Worm (Caenorhabditis elegans) whole organism, midembryonic: Measurements from ENCODE around the gene F41G3.10.
"Not testable (repeated sequence)": the region's sequence is repeated elsewhere in the genome, so short reads cannot be mapped to it uniquely, and the experiment has no call there.

Source experiments
- T22C8.4 ChIP-seq: fragments of 200-800 bp; sonication (Bioruptor generic); IDR thresholded peaks from 2 replicates; pipeline ENCODE4 v1.3.6; 2022; ENCODE audit warnings: missing genetic modification characterization, missing compliant biosample characterization
- klf-2 ChIP-seq: fragments of 200-800 bp; sonication (Bioruptor generic); conservative IDR thresholded peaks from 2 replicates; pipeline ENCODE4 v1.3.6; 2022; ENCODE audit warnings: missing genetic modification reagents, missing genetic modification characterization, missing compliant biosample characterization

DNA sequence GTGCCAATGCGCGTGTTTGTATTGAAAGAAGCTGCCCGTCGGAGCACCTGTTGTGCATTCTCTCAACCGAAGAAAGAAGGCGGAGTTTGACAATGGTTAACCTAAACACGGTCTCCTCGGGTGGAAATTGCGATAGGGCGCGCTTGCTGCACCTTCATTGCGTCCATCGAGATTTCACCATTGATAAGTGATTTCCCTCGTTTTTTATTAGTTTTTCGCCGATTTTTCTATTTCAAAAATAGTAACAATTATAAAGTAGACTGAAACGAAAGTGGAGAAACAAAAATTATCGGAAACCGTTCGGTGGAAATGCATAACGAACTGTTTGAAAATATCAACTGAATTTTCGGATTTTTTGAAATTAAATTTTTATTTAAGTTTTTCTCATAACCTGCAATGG is 25.8 kb upstream of the F41G3.10 start, which contains the start of gene agr-1:
- not testable (repeated sequence) for TF ChIP-seq klf-2, T22C8.4 (GFP tag; lab: Robert Waterston, UW)
